Fruit fly (Drosophila melanogaster) Kc167 (cell line): ENCODE data around the gene Nckx30C.

Source experiments
- psq ChIP-seq: fragments of >200 bp; optimal IDR thresholded peaks from 2 replicates; lab custom pipeline; 2017; ENCODE audit warnings: missing external identifiers
- ttk ChIP-seq: sonication (Bioruptor generic); optimal IDR thresholded peaks from 2 replicates; lab custom pipeline; 2017; ENCODE audit warnings: missing external identifiers

- no peak for TF ChIP-seq psq (lab: Kevin White, UChicago)
- TF ChIP-seq ttk = no peak
Measured at dm6 chr2L:9728791-9729190, 17.5 kb downstream of the Nckx30C start.
